Worm (Caenorhabditis elegans) whole organism, mixed stage, embryonic: ENCODE measurements around the gene ceh-23.

Source experiments
- ceh-83 ChIP-seq: fragments of 200-800 bp; sonication (Bioruptor generic); optimal IDR thresholded peaks from 2 replicates; lab custom pipeline; 2018; ENCODE audit warnings: mild to moderate bottlenecking, missing genetic modification characterization, missing compliant biosample characterization
- drap-1 ChIP-seq: fragments of 200-800 bp; sonication (Bioruptor generic); optimal IDR thresholded peaks from 3 replicates; lab custom pipeline; 2018; ENCODE audit warnings: mild to moderate bottlenecking, missing genetic modification characterization, missing compliant biosample characterization
- elt-3 ChIP-seq: fragments of 150-350 bp; optimal IDR thresholded peaks from 2 replicates; lab custom pipeline; 2014; ENCODE audit warnings: missing biosample characterization, missing genetic modification characterization
- ham-2 ChIP-seq: fragments of 200-800 bp; sonication (Bioruptor generic); optimal IDR thresholded peaks from 2 replicates; lab custom pipeline; 2018; ENCODE audit warnings: mild to moderate bottlenecking, missing genetic modification characterization, missing compliant biosample characterization
- hlh-1 ChIP-seq: fragments of 150-350 bp; optimal IDR thresholded peaks from 2 replicates; lab custom pipeline; 2014; ENCODE audit warnings: missing biosample characterization, missing genetic modification reagents, missing genetic modification characterization
- lsy-2 ChIP-seq: fragments of 150-350 bp; optimal IDR thresholded peaks from 2 replicates; lab custom pipeline; 2014; ENCODE audit warnings: missing biosample characterization, missing genetic modification characterization
- mab-5 ChIP-seq: fragments of 150-350 bp; optimal IDR thresholded peaks from 2 replicates; lab custom pipeline; 2014; ENCODE audit warnings: missing biosample characterization, missing genetic modification characterization
- mep-1 ChIP-seq: fragments of 150-350 bp; optimal IDR thresholded peaks from 2 replicates; lab custom pipeline; 2017; ENCODE audit warnings: missing biosample characterization, missing genetic modification reagents, missing genetic modification characterization, inconsistent platforms
- nhr-12 ChIP-seq: fragments of 150-350 bp; optimal IDR thresholded peaks from 2 replicates; lab custom pipeline; 2014; ENCODE audit warnings: missing biosample characterization, missing genetic modification characterization
- nhr-2 ChIP-seq: fragments of 150-350 bp; optimal IDR thresholded peaks from 2 replicates; lab custom pipeline; 2014; ENCODE audit warnings: missing biosample characterization, missing genetic modification characterization
- nhr-28 ChIP-seq: fragments of 150-350 bp; optimal IDR thresholded peaks from 2 replicates; lab custom pipeline; 2014; ENCODE audit warnings: missing biosample characterization, missing genetic modification characterization
- nhr-76 ChIP-seq: sonication (generic microtip); optimal IDR thresholded peaks from 2 replicates; lab custom pipeline; 2017; ENCODE audit warnings: missing biosample characterization, missing genetic modification characterization
- sem-2 ChIP-seq: fragments of 200-800 bp; sonication (Bioruptor generic); optimal IDR thresholded peaks from 2 replicates; lab custom pipeline; 2018; ENCODE audit warnings: mild to moderate bottlenecking, missing genetic modification characterization, missing compliant biosample characterization
- unc-120 ChIP-seq: sonication (generic microtip); optimal IDR thresholded peaks from 2 replicates; lab custom pipeline; 2017; ENCODE audit warnings: missing genetic modification characterization, missing compliant biosample characterization; ENCODE audit not compliant: poor library complexity, severe bottlenecking
- unc-62 ChIP-seq: fragments of 150-350 bp; optimal IDR thresholded peaks from 2 replicates; lab custom pipeline; 2014; ENCODE audit warnings: missing biosample characterization, missing genetic modification reagents, missing genetic modification characterization
- ztf-11 ChIP-seq: fragments of 150-350 bp; optimal IDR thresholded peaks from 2 replicates; lab custom pipeline; 2014; ENCODE audit warnings: missing biosample characterization, missing genetic modification characterization

The ceh-23 gene

ce11 chrIII:7889036-7889435 is 49.6 kb downstream of the ceh-23 start:
- no peak for TF ChIP-seq sem-2 (GFP tag; lab: Kevin White, UChicago)
- TF ChIP-seq elt-3 (tag; lab: Kevin White, UChicago), result no peak
- TF ChIP-seq ceh-83 (GFP tag; lab: Kevin White, UChicago), result no peak
- TF ChIP-seq nhr-2 (tag; lab: Kevin White, UChicago), result no peak
- no peak for TF ChIP-seq drap-1 (GFP tag; lab: Kevin White, UChicago)
- TF ChIP-seq mep-1, result no peak
- no peak for TF ChIP-seq ham-2 (GFP tag; lab: Kevin White, UChicago)
- TF ChIP-seq unc-62, result no peak
- no peak for TF ChIP-seq mab-5 (tag; lab: Kevin White, UChicago)
- no peak for TF ChIP-seq unc-120 (tag; lab: Kevin White, UChicago)
- no peak for TF ChIP-seq lsy-2 (tag; lab: Kevin White, UChicago)
- TF ChIP-seq hlh-1, result no peak
- TF ChIP-seq ztf-11 (tag; lab: Kevin White, UChicago), result no peak
- TF ChIP-seq nhr-28 (tag; lab: Kevin White, UChicago), result no peak
- TF ChIP-seq nhr-76, result no peak
- no peak for TF ChIP-seq nhr-12 (tag; lab: Kevin White, UChicago)
- TF ChIP-seq, all 35 proteins: peak for 0
